Worm (Caenorhabditis elegans): Measurements from ENCODE around the gene Y22D7AL.9.
A peak's percentile ranks its signal among the peaks of the same experiment; 100 is the strongest.

The Y22D7AL.9 gene

ce11 chrIII:1598927-1599326 lies 14.9 kb downstream of the Y22D7AL.9 start (continued):
- TF ChIP-seq mxl-3 (GFP tag; optimal IDR thresholded peaks at IDR 0.05) (no peak), ceh-44 (GFP tag; IDR thresholded peaks at IDR 0.05) (peak; percentile 54; the same call in 1 of the 2 replicates), Y5F2A.4 (GFP tag; optimal IDR thresholded peaks at IDR 0.05) (peak; percentile 10), nhr-41 (GFP tag; IDR thresholded peaks at IDR 0.05) (no peak), tag-97 (GFP tag; IDR thresholded peaks at IDR 0.05) (no peak), duxl-1 (tag; optimal IDR thresholded peaks at IDR 0.05; ENCODE audit: poor library complexity) (no peak), lin-39 (tag; optimal IDR thresholded peaks at IDR 0.05) (no peak), unc-130 (GFP tag; optimal IDR thresholded peaks at IDR 0.05) (peak; percentile 37), Y48G9A.11 (GFP tag; IDR thresholded peaks at IDR 0.05) (peak; percentile 46; the same call in 1 of the 2 replicates), ces-1 (GFP tag; optimal IDR thresholded peaks at IDR 0.05) (no peak)

ce11 chrIII:1591681-1592080 lies 22.2 kb downstream of the Y22D7AL.9 start:
- TF ChIP-seq hmg-1.1 (GFP tag; IDR thresholded peaks at IDR 0.05) (peak; percentile 64), nhr-25 (tag; optimal IDR thresholded peaks at IDR 0.05; ENCODE audit: borderline replicate concordance, insufficient read depth) (no peak), dpl-1 (GFP tag; optimal IDR thresholded peaks at IDR 0.05) (peak; percentile 16), zip-11 (GFP tag; IDR thresholded peaks at IDR 0.05) (no peak), ama-1 (optimal IDR thresholded peaks at IDR 0.05) (peak; percentile 11), hif-1 (tag; optimal IDR thresholded peaks at IDR 0.05) (no peak), nhr-6 (tag; optimal IDR thresholded peaks at IDR 0.05) (no peak), ctbp-1 (GFP tag; IDR thresholded peaks at IDR 0.05) (0 out of 2 replicates have a peak, but pooled peaks have one; percentile 15), lsy-2 (tag; optimal IDR thresholded peaks at IDR 0.05) (peak in 1 of 2 experiments; percentile 57), D1046.2 (GFP tag; IDR thresholded peaks at IDR 0.05) (no peak), mdt-29 (GFP tag; IDR thresholded peaks at IDR 0.05) (no peak), aha-1 (tag) (peak; percentile 87), mep-1 (tag; optimal IDR thresholded peaks at IDR 0.05) (peak; percentile 28), madf-5 (GFP tag; IDR thresholded peaks at IDR 0.05) (no peak), ceh-32 (tag; optimal IDR thresholded peaks at IDR 0.05; ENCODE audit: poor library complexity) (no peak)

ce11 chrIII:1584216-1584715 lies 29.6 kb downstream of the Y22D7AL.9 start:
- TF ChIP-seq ceh-28 (tag; optimal IDR thresholded peaks at IDR 0.05) (peak; percentile 91), arid-1 (GFP tag; conservative IDR thresholded peaks at IDR 0.05) (no peak), aha-1 (tag) (peak; percentile 74)

- no peak for TF ChIP-seq zip-11 (GFP tag; IDR thresholded peaks at IDR 0.05)
- TF ChIP-seq ceh-28 (tag; optimal IDR thresholded peaks at IDR 0.05): peak; percentile 97
Measured at ce11 chrIII:1583529-1583928, 30.3 kb downstream of the Y22D7AL.9 start.

ce11 chrIII:1580142-1580541 lies 33.7 kb downstream of the Y22D7AL.9 start:
- TF ChIP-seq ZK337.2 (GFP tag; IDR thresholded peaks at IDR 0.05) (no peak), ceh-28 (tag; optimal IDR thresholded peaks at IDR 0.05) (peak; percentile 100)

- TF ChIP-seq cey-2 (tag; optimal IDR thresholded peaks at IDR 0.05; ENCODE audit: borderline replicate concordance, insufficient read depth) (no peak), set-16 (GFP tag; IDR thresholded peaks at IDR 0.05) (peak; percentile 50)
Measured at ce11 chrIII:1579001-1579400, 34.8 kb downstream of the Y22D7AL.9 start.
